Worm (Caenorhabditis elegans): ENCODE data around the gene F47B10.4.

ce11 chrX:10861673-10862072 is 29.4 kb upstream of the F47B10.4 start:
- TF ChIP-seq elt-3 (tag; optimal IDR thresholded peaks at IDR 0.05), result no peak
- TF ChIP-seq ztf-4 (tag; optimal IDR thresholded peaks at IDR 0.05), result no peak
- no peak for TF ChIP-seq unc-39 (tag; optimal IDR thresholded peaks at IDR 0.05)
- TF ChIP-seq ceh-28 (tag; optimal IDR thresholded peaks at IDR 0.05), result no peak
- TF ChIP-seq lin-39 (tag; optimal IDR thresholded peaks at IDR 0.05), result no peak
- no peak for TF ChIP-seq ama-1 (optimal IDR thresholded peaks at IDR 0.05)
